Fruit fly (Drosophila melanogaster) whole organism, embryonic: Measurements from ENCODE around the gene ppk15.
A peak's percentile ranks its signal among the peaks of the same experiment; 100 is the strongest.

Source experiments
- Atf-2 ChIP-seq: fragments of 200-800 bp; sonication (Bioruptor generic); optimal IDR thresholded peaks from 2 replicates; lab custom pipeline; 2016; ENCODE audit warnings: missing biosample characterization, missing genetic modification characterization
- Atf3 ChIP-seq: fragments of 200-800 bp; sonication (Bioruptor generic); optimal IDR thresholded peaks from 3 replicates; lab custom pipeline; 2016; ENCODE audit warnings: missing biosample characterization, missing genetic modification characterization
- B-H1 ChIP-seq: fragments of 200-800 bp; sonication (Bioruptor generic); IDR thresholded peaks from 3 replicates; pipeline ENCODE4 v1.3.6; 2022; ENCODE audit warnings: missing biosample characterization, missing genetic modification characterization
- CG12071 ChIP-seq: fragments of 200-800 bp; sonication (Bioruptor generic); optimal IDR thresholded peaks from 3 replicates; lab custom pipeline; 2018; ENCODE audit warnings: missing biosample characterization, mild to moderate bottlenecking, missing genetic modification characterization
- CG13424 ChIP-seq: fragments of 200-800 bp; sonication (Bioruptor generic); optimal IDR thresholded peaks from 2 replicates; lab custom pipeline; 2019; ENCODE audit warnings: missing biosample characterization, mild to moderate bottlenecking, missing genetic modification characterization, moderate library complexity
- CG15269 ChIP-seq: fragments of 200-800 bp; sonication (Bioruptor generic); optimal IDR thresholded peaks from 2 replicates; lab custom pipeline; 2018; ENCODE audit warnings: missing biosample characterization, mild to moderate bottlenecking, missing genetic modification characterization, moderate library complexity
- CG15514 ChIP-seq: fragments of 200-800 bp; sonication (Bioruptor generic); optimal IDR thresholded peaks from 3 replicates; lab custom pipeline; 2017; ENCODE audit warnings: missing biosample characterization, missing genetic modification characterization, mild to moderate bottlenecking, moderate library complexity, missing genetic modification reagents
- CG1602 ChIP-seq: fragments of 200-800 bp; sonication (Bioruptor generic); optimal IDR thresholded peaks from 3 replicates; lab custom pipeline; 2016; ENCODE audit warnings: missing biosample characterization, missing genetic modification characterization
- CG17568 ChIP-seq: fragments of 200-800 bp; sonication (Bioruptor generic); optimal IDR thresholded peaks from 2 replicates; lab custom pipeline; 2018; ENCODE audit warnings: missing biosample characterization, mild to moderate bottlenecking, missing genetic modification characterization, moderate library complexity
- CG17912 ChIP-seq: fragments of 200-800 bp; sonication (Bioruptor generic); optimal IDR thresholded peaks from 2 replicates; lab custom pipeline; 2018; ENCODE audit warnings: missing biosample characterization, mild to moderate bottlenecking, missing genetic modification characterization
- CG18011 ChIP-seq: fragments of 200-800 bp; sonication (Bioruptor generic); optimal IDR thresholded peaks from 2 replicates; lab custom pipeline; 2017; ENCODE audit warnings: missing biosample characterization, missing genetic modification characterization, mild to moderate bottlenecking, moderate library complexity, missing genotype
- CG2875 ChIP-seq: fragments of 200-800 bp; sonication (Bioruptor generic); optimal IDR thresholded peaks from 2 replicates; lab custom pipeline; 2017; ENCODE audit warnings: missing biosample characterization, mild to moderate bottlenecking, missing genetic modification characterization, missing genetic modification reagents
- CG3407 ChIP-seq: fragments of 200-800 bp; sonication (Bioruptor generic); optimal IDR thresholded peaks from 2 replicates; lab custom pipeline; 2018; ENCODE audit warnings: missing biosample characterization, mild to moderate bottlenecking, missing genetic modification characterization
- CG3847 ChIP-seq: fragments of 200-800 bp; sonication (Bioruptor generic); IDR thresholded peaks from 2 replicates; pipeline ENCODE4 v1.3.6; 2022; ENCODE audit warnings: missing biosample characterization, missing genetic modification characterization
- CG6854 ChIP-seq: fragments of 200-800 bp; sonication (Bioruptor generic); optimal IDR thresholded peaks from 3 replicates; lab custom pipeline; 2017; ENCODE audit warnings: missing biosample characterization, mild to moderate bottlenecking, missing genetic modification characterization
- CG8478 ChIP-seq: fragments of >200 bp; optimal IDR thresholded peaks from 2 replicates; lab custom pipeline; 2018
- CG8924 ChIP-seq: fragments of 200-800 bp; optimal IDR thresholded peaks from 3 replicates; lab custom pipeline; 2019; ENCODE audit warnings: missing biosample characterization, mild to moderate bottlenecking, missing genetic modification characterization, moderate library complexity
- CG8944 ChIP-seq: fragments of 200-800 bp; sonication (Bioruptor generic); optimal IDR thresholded peaks from 3 replicates; lab custom pipeline; 2016; ENCODE audit warnings: missing biosample characterization, missing genetic modification characterization
- CG9215 ChIP-seq: fragments of 200-800 bp; sonication (Bioruptor generic); IDR thresholded peaks from 2 replicates; pipeline ENCODE4 v1.3.6; 2022; ENCODE audit warnings: missing biosample characterization, missing genetic modification characterization
- Hmx ChIP-seq: fragments of 200-800 bp; sonication (Bioruptor generic); optimal IDR thresholded peaks from 2 replicates; lab custom pipeline; 2016; ENCODE audit warnings: missing biosample characterization, missing genetic modification characterization
- Ptx1 ChIP-seq: fragments of 200-800 bp; sonication (Bioruptor generic); IDR thresholded peaks from 2 replicates; pipeline ENCODE4 v1.3.6; 2022; ENCODE audit warnings: missing biosample characterization, missing genetic modification characterization
- Side ChIP-seq: fragments of 200-800 bp; sonication (Bioruptor generic); optimal IDR thresholded peaks from 2 replicates; lab custom pipeline; 2016; ENCODE audit warnings: missing biosample characterization, missing genetic modification characterization
- al ChIP-seq: fragments of 200-800 bp; sonication (Bioruptor generic); IDR thresholded peaks from 2 replicates; pipeline ENCODE4 v1.3.6; 2022; ENCODE audit warnings: missing biosample characterization, missing genetic modification characterization
- amos ChIP-seq: fragments of 200-800 bp; sonication (Bioruptor generic); IDR thresholded peaks from 2 replicates; pipeline ENCODE4 v1.3.6; 2022; ENCODE audit warnings: missing biosample characterization, missing genetic modification characterization; ENCODE audit not compliant: partially characterized antibody
- ato ChIP-seq: fragments of 200-800 bp; sonication (Bioruptor generic); IDR thresholded peaks from 2 replicates; pipeline ENCODE4 v1.3.6; 2022; ENCODE audit warnings: missing biosample characterization, missing genetic modification characterization; ENCODE audit not compliant: partially characterized antibody
- cwo ChIP-seq: fragments of 200-800 bp; sonication (Bioruptor generic); optimal IDR thresholded peaks from 3 replicates; lab custom pipeline; 2017; ENCODE audit warnings: missing biosample characterization, missing genetic modification characterization, mild to moderate bottlenecking, moderate library complexity, missing genetic modification reagents
- ftz-f1 ChIP-seq: fragments of 200-800 bp; sonication (Bioruptor generic); optimal IDR thresholded peaks from 2 replicates; lab custom pipeline; 2016; ENCODE audit warnings: missing biosample characterization, missing genetic modification characterization
- fu2 ChIP-seq: fragments of 200-800 bp; sonication (Bioruptor generic); optimal IDR thresholded peaks from 2 replicates; lab custom pipeline; 2016; ENCODE audit warnings: missing biosample characterization, missing genetic modification characterization
- gce ChIP-seq: fragments of 200-800 bp; sonication (Bioruptor generic); IDR thresholded peaks from 3 replicates; pipeline ENCODE4 v1.3.6; 2022; ENCODE audit warnings: missing biosample characterization, missing genetic modification characterization
- gsb-n ChIP-seq: fragments of 200-800 bp; sonication (Bioruptor generic); optimal IDR thresholded peaks from 3 replicates; lab custom pipeline; 2018; ENCODE audit warnings: missing biosample characterization, mild to moderate bottlenecking, missing genetic modification characterization
- nmo ChIP-seq: fragments of 200-800 bp; sonication (Bioruptor generic); optimal IDR thresholded peaks from 2 replicates; lab custom pipeline; 2018; ENCODE audit warnings: missing biosample characterization, mild to moderate bottlenecking, missing genetic modification characterization, moderate library complexity
- oc ChIP-seq: fragments of 200-800 bp; sonication (Bioruptor generic); optimal IDR thresholded peaks from 2 replicates; lab custom pipeline; 2018; ENCODE audit warnings: missing biosample characterization, mild to moderate bottlenecking, missing genetic modification characterization, moderate library complexity
- odd ChIP-seq: fragments of 200-800 bp; sonication (Bioruptor generic); optimal IDR thresholded peaks from 2 replicates; lab custom pipeline; 2017; ENCODE audit warnings: missing biosample characterization, mild to moderate bottlenecking, missing genetic modification characterization
- otp ChIP-seq: fragments of 200-800 bp; sonication (Bioruptor generic); IDR thresholded peaks from 3 replicates; pipeline ENCODE4, ENCODE4 v1.3.6; 2022; ENCODE audit warnings: missing biosample characterization, missing genetic modification characterization
- pita ChIP-seq: fragments of 200-800 bp; sonication (Bioruptor generic); optimal IDR thresholded peaks from 2 replicates; lab custom pipeline; 2017; ENCODE audit warnings: missing biosample characterization, mild to moderate bottlenecking, missing genetic modification characterization
- psq ChIP-seq: fragments of 200-800 bp; sonication (Bioruptor generic); optimal IDR thresholded peaks from 2 replicates; lab custom pipeline; 2017; ENCODE audit warnings: missing biosample characterization, missing genetic modification characterization
- sim ChIP-seq: fragments of 200-800 bp; sonication (Bioruptor generic); IDR thresholded peaks from 2 replicates; pipeline ENCODE4 v1.3.6; 2022; ENCODE audit warnings: missing biosample characterization, missing genetic modification characterization
- sr ChIP-seq: fragments of 200-800 bp; sonication (Bioruptor generic); IDR thresholded peaks from 3 replicates; pipeline ENCODE4 v1.3.6; 2022; ENCODE audit warnings: missing biosample characterization, missing genetic modification characterization
- ssp ChIP-seq: fragments of 200-800 bp; sonication (Bioruptor generic); IDR thresholded peaks from 2 replicates; pipeline ENCODE4 v1.3.6; 2022; ENCODE audit warnings: missing biosample characterization, missing genetic modification characterization
- toy ChIP-seq: fragments of 200-800 bp; sonication (Bioruptor generic); IDR thresholded peaks from 2 replicates; pipeline ENCODE4 v1.3.6; 2022; ENCODE audit warnings: missing biosample characterization, missing genetic modification characterization
- wdn ChIP-seq: fragments of 200-800 bp; sonication (Bioruptor generic); IDR thresholded peaks from 2 replicates; pipeline ENCODE4 v1.3.6; 2022; ENCODE audit warnings: missing biosample characterization, missing genetic modification characterization
- yki ChIP-seq: fragments of >200 bp; optimal IDR thresholded peaks from 3 replicates; lab custom pipeline; 2018

The ppk15 gene

dm6 chr3R:26436540-26436939 is 33.1 kb upstream of the ppk15 start (continued):
- TF ChIP-seq CG2875 (GFP tag; lab: Kevin White, UChicago) (no peak), amos (GFP tag; lab: Robert Waterston, UW) (no peak), gsb-n (tag; lab: Kevin White, UChicago) (peak; percentile 35), CG8924 (tag; lab: Kevin White, UChicago) (peak; percentile 34), CG1602 (peak; percentile 23), pita (no peak), oc (tag; lab: Kevin White, UChicago) (no peak), yki (lab: Kevin White, UChicago) (no peak), CG13424 (tag; lab: Kevin White, UChicago) (peak; percentile 24), Atf3 (GFP tag; lab: Kevin White, UChicago) (no peak), otp (GFP tag; lab: Robert Waterston, UW) (no peak), Ptx1 (peak; percentile 45), CG3407 (GFP tag; lab: Kevin White, UChicago) (no peak), CG17912 (no peak), CG15514 (no peak), CG6854 (GFP tag; lab: Kevin White, UChicago) (no peak), B-H1 (GFP tag; lab: Robert Waterston, UW) (no peak), Hmx (no peak), nmo (peak; percentile 35), CG15269 (tag; lab: Kevin White, UChicago) (peak; percentile 37), CG8944 (peak; percentile 24), ssp (GFP tag; lab: Robert Waterston, UW) (peak; percentile 56), odd (no peak), Side (GFP tag; lab: Kevin White, UChicago) (peak; percentile 3), psq (GFP tag; lab: Kevin White, UChicago) (no peak), sim (GFP tag; lab: Robert Waterston, UW) (no peak), CG17568 (GFP tag; lab: Kevin White, UChicago) (no peak), gce (GFP tag; lab: Robert Waterston, UW) (peak; percentile 23; the same call in 1 of the 3 replicates), ato (no peak), fu2 (GFP tag; lab: Kevin White, UChicago) (no peak), al (GFP tag; lab: Robert Waterston, UW) (0 out of 2 replicates have a peak, but pooled peaks have one; percentile 17), wdn (GFP tag; lab: Robert Waterston, UW) (no peak), cwo (GFP tag; lab: Kevin White, UChicago) (no peak), CG12071 (GFP tag; lab: Kevin White, UChicago) (peak; percentile 40), CG9215 (GFP tag; lab: Robert Waterston, UW) (no peak), CG8478 (lab: Kevin White, UChicago) (no peak), toy (GFP tag; lab: Robert Waterston, UW) (no peak), CG3847 (no peak), Atf-2 (GFP tag; lab: Kevin White, UChicago) (no peak), ftz-f1 (GFP tag; lab: Kevin White, UChicago) (no peak)

- TF ChIP-seq sr (GFP tag; lab: Robert Waterston, UW), result peak; percentile 91
- no peak for TF ChIP-seq CG18011 (GFP tag; lab: Kevin White, UChicago)
These were observed 32.5 kb upstream of the ppk15 start for dm6 chr3R:26436001-26436400.
